Worm (Caenorhabditis elegans): ENCODE results near the gene F41G3.6.

F41G3.6 gene

ce11 chrII:6776418-6777034 is 33.8 kb downstream of the F41G3.6 start, which contains the start of gene ssup-72 (continued):
- TF ChIP-seq mec-3 (tag; optimal IDR thresholded peaks at IDR 0.05; ENCODE audit: borderline replicate concordance) (no peak), rnt-1 (tag; optimal IDR thresholded peaks at IDR 0.05) (peak; percentile 33), tbx-2 (tag; optimal IDR thresholded peaks at IDR 0.05) (peak; percentile 74), pax-1 (tag; optimal IDR thresholded peaks at IDR 0.05) (no peak), pqm-1 (tag; optimal IDR thresholded peaks at IDR 0.05) (no peak), ceh-6 (GFP tag; optimal IDR thresholded peaks at IDR 0.05) (no peak), sdc-2 (tag; optimal IDR thresholded peaks at IDR 0.05) (no peak), che-1 (tag; optimal IDR thresholded peaks at IDR 0.05) (no peak), pha-2 (tag; optimal IDR thresholded peaks at IDR 0.05) (no peak), nfya-1 (tag; optimal IDR thresholded peaks at IDR 0.05) (peak; percentile 4), pha-4 (tag; optimal IDR thresholded peaks at IDR 0.05) (no peak), zip-5 (tag; optimal IDR thresholded peaks at IDR 0.05) (peak; percentile 59), ama-1 (optimal IDR thresholded peaks at IDR 0.05) (no peak), ceh-22 (tag; optimal IDR thresholded peaks at IDR 0.05) (no peak), lin-11 (tag; optimal IDR thresholded peaks at IDR 0.05) (no peak), hlh-6 (tag; optimal IDR thresholded peaks at IDR 0.05) (no peak), Y22D7AL.16 (tag; optimal IDR thresholded peaks at IDR 0.05) (no peak), ets-4 (tag; optimal IDR thresholded peaks at IDR 0.05) (peak; percentile 67), nhr-11 (tag; optimal IDR thresholded peaks at IDR 0.05) (no peak), ceh-31 (tag; optimal IDR thresholded peaks at IDR 0.05) (peak; percentile 88), hlh-15 (tag; optimal IDR thresholded peaks at IDR 0.05) (no peak), tbx-7 (tag; optimal IDR thresholded peaks at IDR 0.05) (peak; percentile 82), fkh-6 (tag; optimal IDR thresholded peaks at IDR 0.05) (no peak), ceh-30 (tag; optimal IDR thresholded peaks at IDR 0.05) (no peak), K02D7.2 (tag; optimal IDR thresholded peaks at IDR 0.05) (no peak), sox-2 (GFP tag; IDR thresholded peaks at IDR 0.05) (no peak; the same call in 1 of the 2 replicates), ceh-19 (GFP tag; optimal IDR thresholded peaks at IDR 0.05) (no peak), hlh-30 (tag; optimal IDR thresholded peaks at IDR 0.05; ENCODE audit: insufficient read depth) (no peak), unc-42 (tag; optimal IDR thresholded peaks at IDR 0.05) (peak; percentile 32), nhr-232 (tag; optimal IDR thresholded peaks at IDR 0.05) (no peak), hlh-8 (tag; optimal IDR thresholded peaks at IDR 0.05) (peak; percentile 72), unc-3 (GFP tag; conservative IDR thresholded peaks at IDR 0.05) (no peak), unc-3 (tag; optimal IDR thresholded peaks at IDR 0.05) (no peak), hlh-13 (GFP tag; optimal IDR thresholded peaks at IDR 0.05) (no peak), dmd-4 (tag; optimal IDR thresholded peaks at IDR 0.05; ENCODE audit: borderline replicate concordance) (no peak), syd-9 (tag; optimal IDR thresholded peaks at IDR 0.05) (no peak), odd-2 (tag; optimal IDR thresholded peaks at IDR 0.05) (no peak), T23F11.4 (GFP tag; optimal IDR thresholded peaks at IDR 0.05) (no peak), ref-2 (tag; optimal IDR thresholded peaks at IDR 0.05) (peak; percentile 35), F13H6.1 (tag; optimal IDR thresholded peaks at IDR 0.05) (no peak), ceh-9 (tag; optimal IDR thresholded peaks at IDR 0.05) (no peak), ceh-48 (tag; optimal IDR thresholded peaks at IDR 0.05) (no peak), ttx-3 (tag; optimal IDR thresholded peaks at IDR 0.05) (no peak), npax-4 (tag; optimal IDR thresholded peaks at IDR 0.05) (no peak), gmeb-2 (tag; optimal IDR thresholded peaks at IDR 0.05) (no peak), ahr-1 (tag; optimal IDR thresholded peaks at IDR 0.05) (no peak), elt-4 (tag; optimal IDR thresholded peaks at IDR 0.05) (no peak)
